Worm (Caenorhabditis elegans): ENCODE results near the gene C35A11.2.
A peak's percentile ranks its signal among the peaks of the same experiment; 100 is the strongest.

Gene C35A11.2

DNA sequence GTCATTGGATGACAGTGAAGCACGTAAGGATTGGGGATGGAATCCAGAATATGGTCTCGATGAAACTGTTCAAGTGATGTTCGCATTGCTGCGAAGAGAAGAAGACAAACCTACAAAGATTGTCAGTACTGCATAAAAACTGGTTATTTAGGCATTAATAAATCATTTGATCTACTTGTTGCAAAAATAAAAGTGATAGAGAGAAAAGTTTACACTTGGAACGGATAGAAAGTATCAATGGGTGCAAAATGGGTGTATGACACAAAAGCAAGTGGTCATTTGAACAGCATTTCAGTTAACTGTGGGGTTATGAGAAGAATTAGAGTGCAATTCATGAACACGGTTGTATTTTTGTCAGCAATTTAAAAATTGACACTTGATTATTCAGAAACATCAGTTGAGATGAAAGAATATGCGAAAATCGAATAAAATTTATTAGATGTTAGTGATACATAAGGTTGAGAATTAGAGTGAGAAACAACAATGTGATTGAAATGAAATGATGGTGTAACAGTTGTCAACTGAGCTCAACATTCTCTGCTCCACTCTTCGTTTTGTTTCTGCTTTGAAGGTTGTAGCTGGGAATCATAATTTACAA lies 26.8 kb downstream of the C35A11.2 start, which contains the start of gene F08F3.10:
Gene F08F3.10, plus strand, starts transcription at position 548 of the 598 bp plus-strand sequence.
- TF ChIP-seq hlh-1 (tag; optimal IDR thresholded peaks at IDR 0.05) = peak; percentile 34
- TF ChIP-seq mab-5 (tag; optimal IDR thresholded peaks at IDR 0.05) = no peak

DNA sequence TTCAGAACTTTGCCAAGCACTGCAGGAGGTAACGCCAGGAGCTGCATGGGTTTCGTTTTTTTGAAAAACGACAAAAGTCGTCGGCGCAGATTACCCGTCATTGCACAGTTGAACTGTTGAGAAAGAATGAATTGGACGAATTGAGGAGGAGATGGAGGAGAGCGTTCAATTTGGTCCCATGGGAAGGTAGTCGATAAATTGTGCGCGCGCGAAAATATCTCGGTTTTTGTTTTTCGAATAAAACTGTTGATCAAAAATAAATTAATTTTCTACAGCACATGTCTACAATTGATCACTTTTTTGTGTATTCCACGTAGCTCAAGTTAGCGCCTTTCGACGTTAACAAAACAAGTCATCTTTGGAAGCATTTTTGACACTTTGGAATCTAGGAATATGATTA lies 33.8 kb downstream of the C35A11.2 start, which contains the start of gene F08F3.6:
Gene F08F3.6, minus strand, starts transcription at position 153 of the 400 bp plus-strand sequence.
- TF ChIP-seq zip-8 (tag; optimal IDR thresholded peaks at IDR 0.05) = no peak
- no peak for TF ChIP-seq unc-62 (GFP tag; optimal IDR thresholded peaks at IDR 0.05)
- no peak for TF ChIP-seq ztf-11 (tag; optimal IDR thresholded peaks at IDR 0.05)

ce11 chrV:5423120-5423519 lies 37.0 kb downstream of the C35A11.2 start, which contains the start of gene cyp-14A5:
TSS of gene cyp-14A5 (minus strand) at chrV:5423282.
- TF ChIP-seq tbx-8 (GFP tag; optimal IDR thresholded peaks at IDR 0.05) (no peak), elt-1 (tag; optimal IDR thresholded peaks at IDR 0.05; ENCODE audit: borderline replicate concordance, insufficient read depth) (peak; percentile 2)

DNA sequence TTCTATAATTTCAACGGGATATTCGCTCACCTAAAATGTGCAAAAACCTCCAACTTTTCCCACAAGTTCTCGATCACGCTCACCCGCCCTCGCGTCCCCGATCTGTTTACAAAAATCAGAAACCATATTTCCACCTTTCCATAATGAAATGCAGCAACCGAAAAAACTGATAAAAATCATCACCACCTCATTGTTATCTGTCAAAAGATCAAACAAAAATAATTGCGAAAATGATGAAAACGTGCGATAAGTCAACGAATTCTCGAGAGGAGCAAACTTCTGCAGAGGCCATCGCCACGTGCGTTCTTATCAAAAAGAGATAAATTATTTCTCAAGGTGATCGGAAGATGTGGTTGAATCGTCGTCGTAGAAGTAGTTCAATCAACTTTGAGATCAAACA lies 38.9 kb downstream of the C35A11.2 start:
- TF ChIP-seq nhr-2 (tag; optimal IDR thresholded peaks at IDR 0.05) (no peak), elt-1 (tag; optimal IDR thresholded peaks at IDR 0.05; ENCODE audit: borderline replicate concordance, insufficient read depth) (peak; percentile 81)

DNA sequence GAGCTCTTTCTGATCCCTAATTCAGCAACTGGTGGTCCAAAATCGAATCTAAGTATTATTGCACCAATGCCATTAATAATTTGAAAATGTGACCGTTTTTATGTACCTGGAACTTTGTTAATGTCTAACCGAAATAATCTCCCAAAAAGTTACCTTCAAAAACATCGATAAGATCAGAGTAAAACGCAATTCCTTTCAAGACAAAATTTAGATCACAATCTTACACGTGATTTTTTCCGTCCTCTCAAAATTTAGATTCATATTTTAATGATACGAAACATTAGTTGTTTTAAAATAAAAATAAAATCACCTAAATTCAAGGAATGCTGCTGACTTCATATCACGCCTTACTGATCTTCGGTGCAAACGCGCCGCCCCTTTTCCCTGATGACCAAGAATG lies 40.2 kb downstream of the C35A11.2 start:
- TF ChIP-seq sptf-1 (tag; optimal IDR thresholded peaks at IDR 0.05) (no peak), lsy-2 (tag; optimal IDR thresholded peaks at IDR 0.05) (no peak), elt-3 (tag; optimal IDR thresholded peaks at IDR 0.05) (no peak), flh-1 (GFP tag; optimal IDR thresholded peaks at IDR 0.05) (no peak), unc-62 (GFP tag; optimal IDR thresholded peaks at IDR 0.05) (no peak), unc-120 (tag; optimal IDR thresholded peaks at IDR 0.05; ENCODE audit: poor library complexity, severe bottlenecking) (no peak), nhr-28 (tag; optimal IDR thresholded peaks at IDR 0.05) (no peak), ceh-39 (tag; optimal IDR thresholded peaks at IDR 0.05) (no peak), mab-5 (tag; optimal IDR thresholded peaks at IDR 0.05) (no peak), elt-1 (tag; optimal IDR thresholded peaks at IDR 0.05; ENCODE audit: borderline replicate concordance, insufficient read depth) (no peak), ces-1 (GFP tag; optimal IDR thresholded peaks at IDR 0.05) (no peak), snpc-4 (tag; optimal IDR thresholded peaks at IDR 0.05) (no peak), sem-2 (GFP tag; optimal IDR thresholded peaks at IDR 0.05) (no peak), bed-3 (GFP tag; optimal IDR thresholded peaks at IDR 0.05) (no peak), mep-1 (tag; optimal IDR thresholded peaks at IDR 0.05) (no peak), pha-4 (tag; optimal IDR thresholded peaks at IDR 0.05) (no peak), ceh-43 (GFP tag; optimal IDR thresholded peaks at IDR 0.05) (no peak), unc-39 (tag; optimal IDR thresholded peaks at IDR 0.05) (no peak), ham-2 (GFP tag; optimal IDR thresholded peaks at IDR 0.05) (no peak)

DNA sequence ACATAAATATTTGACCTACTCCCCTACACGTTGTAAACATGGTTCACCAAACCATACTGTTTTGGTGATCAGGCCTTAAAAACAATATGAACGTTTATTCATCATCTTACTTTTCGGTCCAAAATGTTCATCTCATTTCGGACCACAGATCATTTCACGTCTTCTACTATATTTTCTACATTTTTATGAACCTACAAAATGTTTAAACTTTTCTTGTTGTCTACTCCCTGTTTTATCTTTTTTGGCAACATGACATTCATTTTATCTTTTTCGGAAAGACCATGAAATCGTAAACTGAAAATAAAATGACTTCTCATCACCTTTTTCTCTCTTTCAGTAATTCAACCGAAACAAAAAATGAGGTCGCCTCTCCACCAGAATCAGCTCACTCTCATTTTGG lies 41.8 kb downstream of the C35A11.2 start, which contains the start of gene rhr-1:
Gene rhr-1, plus strand, starts transcription at position 301 of the 400 bp plus-strand sequence.
- TF ChIP-seq elt-3 (tag; optimal IDR thresholded peaks at IDR 0.05) (no peak), nhr-76 (tag; optimal IDR thresholded peaks at IDR 0.05) (no peak), ztf-11 (tag; optimal IDR thresholded peaks at IDR 0.05) (no peak), mab-5 (tag; optimal IDR thresholded peaks at IDR 0.05) (no peak), ceh-43 (GFP tag; optimal IDR thresholded peaks at IDR 0.05) (no peak), nhr-12 (tag; optimal IDR thresholded peaks at IDR 0.05) (no peak), ham-2 (GFP tag; optimal IDR thresholded peaks at IDR 0.05) (no peak), unc-120 (tag; optimal IDR thresholded peaks at IDR 0.05; ENCODE audit: poor library complexity, severe bottlenecking) (no peak), cnd-1 (tag; optimal IDR thresholded peaks at IDR 0.05) (no peak), bed-3 (GFP tag; optimal IDR thresholded peaks at IDR 0.05) (no peak), sptf-1 (tag; optimal IDR thresholded peaks at IDR 0.05) (no peak), pha-4 (tag; optimal IDR thresholded peaks at IDR 0.05) (no peak), unc-62 (GFP tag; optimal IDR thresholded peaks at IDR 0.05) (no peak), lin-13 (tag; optimal IDR thresholded peaks at IDR 0.05) (no peak), mep-1 (tag; optimal IDR thresholded peaks at IDR 0.05) (no peak), nhr-2 (tag; optimal IDR thresholded peaks at IDR 0.05) (no peak), ceh-39 (tag; optimal IDR thresholded peaks at IDR 0.05) (no peak), drap-1 (GFP tag; optimal IDR thresholded peaks at IDR 0.05) (no peak)
